Worm (Caenorhabditis elegans): ENCODE measurements around the gene C17B7.8.

DNA sequence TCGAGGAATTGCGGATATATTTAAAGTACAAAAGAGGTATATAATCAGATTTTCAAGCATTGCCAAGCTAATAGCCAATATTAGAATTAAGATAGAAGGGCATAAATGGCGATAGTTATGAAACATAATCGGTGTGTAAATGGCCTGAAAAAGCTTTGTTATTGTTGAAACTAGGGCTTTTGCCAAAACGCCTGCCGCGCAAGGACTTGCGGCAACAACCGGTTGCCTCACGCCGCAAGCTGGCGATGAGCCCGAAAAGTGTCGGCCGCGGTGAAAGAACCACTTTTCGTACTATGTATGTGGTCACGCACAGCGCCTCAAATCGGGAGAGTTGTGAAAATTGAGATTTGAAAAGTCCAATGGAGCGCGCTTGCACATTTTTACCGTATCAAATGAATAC lies 24.6 kb downstream of the C17B7.8 start:
- TF ChIP-seq elt-1 (tag; optimal IDR thresholded peaks at IDR 0.05): no peak
- TF ChIP-seq elt-3 (tag; optimal IDR thresholded peaks at IDR 0.05): no peak
- no peak for TF ChIP-seq nhr-77 (tag; optimal IDR thresholded peaks at IDR 0.05)
- no peak for TF ChIP-seq blmp-1 (tag; optimal IDR thresholded peaks at IDR 0.05; ENCODE audit: insufficient read depth)
